Worm (Caenorhabditis elegans) whole organism, young adult: ENCODE results near the gene R04F11.2.

Experiments used
- B0261.1 ChIP-seq: sonication (generic microtip); optimal IDR thresholded peaks from 2 replicates; lab custom pipeline; 2016; ENCODE audit warnings: mild to moderate bottlenecking, missing genetic modification characterization, moderate library complexity, missing compliant biosample characterization
- B0336.3 ChIP-seq: fragments of 200-800 bp; sonication (Bioruptor generic); IDR thresholded peaks from 2 replicates; pipeline ENCODE4 v1.3.6; 2022; ENCODE audit warnings: missing genetic modification characterization, missing compliant biosample characterization
- F22D6.2 ChIP-seq: sonication (generic microtip); optimal IDR thresholded peaks from 2 replicates; lab custom pipeline; 2016; ENCODE audit warnings: mild to moderate bottlenecking, missing genetic modification characterization, missing compliant biosample characterization
- F57C9.4 ChIP-seq: sonication (generic microtip); optimal IDR thresholded peaks from 2 replicates; lab custom pipeline; 2017; ENCODE audit warnings: mild to moderate bottlenecking, missing genetic modification characterization, missing compliant biosample characterization
- K12H6.12 ChIP-seq: fragments of 200-800 bp; sonication (Bioruptor generic); optimal IDR thresholded peaks from 2 replicates; lab custom pipeline; 2018; ENCODE audit warnings: mild to moderate bottlenecking, missing genetic modification characterization, missing compliant biosample characterization
- T07F8.4 ChIP-seq: sonication (generic microtip); optimal IDR thresholded peaks from 2 replicates; lab custom pipeline; 2016; ENCODE audit warnings: mild to moderate bottlenecking, missing genetic modification characterization, moderate library complexity, missing compliant biosample characterization
- Y53F4B.3 ChIP-seq: fragments of 200-800 bp; sonication (Bioruptor generic); IDR thresholded peaks from 2 replicates; pipeline ENCODE4 v1.3.6; 2022; ENCODE audit warnings: missing genetic modification reagents, missing genetic modification characterization, missing compliant biosample characterization
- Y53G8AR.9 ChIP-seq: fragments of 200-800 bp; sonication (Bioruptor generic); conservative IDR thresholded peaks from 2 replicates; pipeline ENCODE4 v1.3.6; 2022; ENCODE audit warnings: missing genetic modification reagents, missing genetic modification characterization, missing compliant biosample characterization
- Y56A3A.18 ChIP-seq: fragments of 200-800 bp; sonication (Bioruptor generic); IDR thresholded peaks from 2 replicates; pipeline ENCODE4 v1.3.6; 2022; ENCODE audit warnings: missing genetic modification reagents, missing genetic modification characterization, missing compliant biosample characterization
- Y67H2A.10 ChIP-seq: fragments of 200-800 bp; sonication (Bioruptor generic); conservative IDR thresholded peaks from 2 replicates; pipeline ENCODE4 v1.3.6; 2022; ENCODE audit warnings: missing genetic modification reagents, missing genetic modification characterization, missing compliant biosample characterization
- Y79H2A.3 ChIP-seq: fragments of 200-800 bp; sonication (Bioruptor generic); conservative IDR thresholded peaks from 2 replicates; pipeline ENCODE4 v1.3.6; 2022; ENCODE audit warnings: missing genetic modification reagents, missing genetic modification characterization, missing compliant biosample characterization
- aptf-2 ChIP-seq: fragments of 200-800 bp; sonication (Bioruptor generic); conservative IDR thresholded peaks from 2 replicates; pipeline ENCODE4 v1.3.6; 2022; ENCODE audit warnings: missing genetic modification reagents, missing genetic modification characterization, missing compliant biosample characterization
- athp-1 ChIP-seq: sonication (generic microtip); optimal IDR thresholded peaks from 2 replicates; lab custom pipeline; 2017; ENCODE audit warnings: mild to moderate bottlenecking, missing genetic modification characterization, missing compliant biosample characterization
- attf-3 ChIP-seq: fragments of 200-800 bp; sonication (Bioruptor generic); conservative IDR thresholded peaks from 2 replicates; pipeline ENCODE4 v1.3.6; 2022; ENCODE audit warnings: missing genetic modification reagents, missing genetic modification characterization, missing compliant biosample characterization
- attf-5 ChIP-seq: fragments of 200-800 bp; sonication (Bioruptor generic); optimal IDR thresholded peaks from 2 replicates; lab custom pipeline; 2018; ENCODE audit warnings: mild to moderate bottlenecking, missing genetic modification characterization, missing compliant biosample characterization
- attf-6 ChIP-seq: fragments of 200-800 bp; sonication (Bioruptor generic); IDR thresholded peaks from 2 replicates; pipeline ENCODE4 v1.3.6; 2022; ENCODE audit warnings: missing genetic modification reagents, missing genetic modification characterization, missing compliant biosample characterization
- bed-1 ChIP-seq: fragments of 200-800 bp; sonication (Bioruptor generic); IDR thresholded peaks from 2 replicates; pipeline ENCODE4 v1.3.6; 2022; ENCODE audit warnings: missing genetic modification reagents, missing genetic modification characterization, missing compliant biosample characterization
- ceh-27 ChIP-seq: fragments of 200-800 bp; sonication (Bioruptor generic); optimal IDR thresholded peaks from 2 replicates; lab custom pipeline; 2018; ENCODE audit warnings: mild to moderate bottlenecking, missing genetic modification characterization, moderate library complexity, missing compliant biosample characterization
- ceh-58 ChIP-seq: fragments of 200-800 bp; sonication (Bioruptor generic); IDR thresholded peaks from 2 replicates; pipeline ENCODE4 v1.3.6; 2022; ENCODE audit warnings: missing genetic modification characterization, missing compliant biosample characterization
- ceh-91 ChIP-seq: fragments of 200-800 bp; sonication (Bioruptor generic); IDR thresholded peaks from 2 replicates; pipeline ENCODE4 v1.3.6; 2022; ENCODE audit warnings: missing genetic modification reagents, missing genetic modification characterization, missing compliant biosample characterization
- die-1 ChIP-seq: sonication (generic microtip); optimal IDR thresholded peaks from 2 replicates; lab custom pipeline; 2016; ENCODE audit warnings: missing genotype, mild to moderate bottlenecking, missing genetic modification characterization, missing compliant biosample characterization
- dpl-1 ChIP-seq: fragments of 150-350 bp; optimal IDR thresholded peaks from 2 replicates; lab custom pipeline; 2014; ENCODE audit warnings: missing biosample characterization, missing genetic modification reagents, missing genetic modification characterization
- efl-1 ChIP-seq: fragments of 150-350 bp; optimal IDR thresholded peaks from 2 replicates; lab custom pipeline; 2014; ENCODE audit warnings: missing biosample characterization, missing genetic modification reagents, missing genetic modification characterization
- egl-44 ChIP-seq: fragments of 200-800 bp; sonication (Bioruptor generic); IDR thresholded peaks from 2 replicates; pipeline ENCODE4 v1.3.6; 2022; ENCODE audit warnings: missing genetic modification reagents, missing genetic modification characterization, missing compliant biosample characterization
- fkh-3 ChIP-seq: sonication (generic microtip); optimal IDR thresholded peaks from 2 replicates; lab custom pipeline; 2016; ENCODE audit warnings: mild to moderate bottlenecking, missing genetic modification characterization, missing compliant biosample characterization
- hrde-1 ChIP-seq: sonication (generic microtip); optimal IDR thresholded peaks from 2 replicates; lab custom pipeline; 2016; ENCODE audit warnings: missing genetic modification characterization, mild to moderate bottlenecking, missing compliant biosample characterization, moderate library complexity, missing genotype, missing genetic modification reagents, borderline replicate concordance
- let-607 ChIP-seq, 2 experiments: fragments of 200-800 bp in 1 of 2; sonication (Bioruptor generic) in 1 of 2; sonication (generic microtip) in 1 of 2; optimal IDR thresholded peaks; 2 replicates each; lab custom pipeline; 2016 to 2018; ENCODE audit warnings: mild to moderate bottlenecking in 2 of 2, missing compliant biosample characterization in 2 of 2, missing genetic modification characterization in 2 of 2, moderate library complexity in 2 of 2, missing genotype in 1 of 2
- lin-35 ChIP-seq, 3 experiments: fragments of 150-350 bp in 2 of 3; sonication (generic microtip) in 1 of 3; optimal IDR thresholded peaks; 2 replicates each; lab custom pipeline; 2014 to 2018; ENCODE audit warnings: missing biosample characterization in 3 of 3, missing genetic modification characterization in 3 of 3, missing genetic modification reagents in 3 of 3
- lin-40 ChIP-seq: sonication (generic microtip); optimal IDR thresholded peaks from 2 replicates; lab custom pipeline; 2016; ENCODE audit warnings: missing genetic modification characterization, mild to moderate bottlenecking, missing compliant biosample characterization, missing genotype, missing genetic modification reagents
- lin-54 ChIP-seq: fragments of 200-800 bp; sonication (Bioruptor generic); optimal IDR thresholded peaks from 2 replicates; lab custom pipeline; 2018; ENCODE audit warnings: mild to moderate bottlenecking, missing genetic modification characterization, missing compliant biosample characterization
- lir-1 ChIP-seq: fragments of 200-800 bp; sonication (Bioruptor generic); conservative IDR thresholded peaks from 2 replicates; pipeline ENCODE4 v1.3.6; 2022; ENCODE audit warnings: missing genetic modification reagents, missing genetic modification characterization, missing compliant biosample characterization
- lsy-27 ChIP-seq: sonication (generic microtip); optimal IDR thresholded peaks from 2 replicates; lab custom pipeline; 2017; ENCODE audit warnings: missing genetic modification characterization, mild to moderate bottlenecking, missing compliant biosample characterization, antibody characterized with exemption, missing genotype, borderline replicate concordance; ENCODE audit not compliant: insufficient read depth
- madf-3 ChIP-seq: fragments of 200-800 bp; sonication (Bioruptor generic); IDR thresholded peaks from 2 replicates; pipeline ENCODE4 v1.3.6; 2022; ENCODE audit warnings: missing genetic modification reagents, missing genetic modification characterization, missing compliant biosample characterization
- madf-6 ChIP-seq: fragments of 200-800 bp; sonication (Bioruptor generic); IDR thresholded peaks from 2 replicates; pipeline ENCODE4 v1.3.6; 2022; ENCODE audit warnings: missing genetic modification reagents, missing genetic modification characterization, missing compliant biosample characterization
- madf-8 ChIP-seq: fragments of 200-800 bp; sonication (Bioruptor generic); conservative IDR thresholded peaks from 2 replicates; pipeline ENCODE4 v1.3.6; 2022; ENCODE audit warnings: missing genetic modification reagents, missing genetic modification characterization, missing compliant biosample characterization
- mcd-1 ChIP-seq: fragments of 200-800 bp; sonication (Bioruptor generic); IDR thresholded peaks from 2 replicates; pipeline ENCODE4 v1.3.6; 2022; ENCODE audit warnings: missing genetic modification reagents, missing genetic modification characterization, missing compliant biosample characterization
- mes-4 ChIP-seq: sonication (generic microtip); optimal IDR thresholded peaks from 2 replicates; lab custom pipeline; 2016; ENCODE audit warnings: missing genotype, missing genetic modification characterization, missing compliant biosample characterization
- mxl-1 ChIP-seq: sonication (generic microtip); optimal IDR thresholded peaks from 2 replicates; lab custom pipeline; 2016; ENCODE audit warnings: missing genetic modification characterization, missing compliant biosample characterization
- nfya-2 ChIP-seq: fragments of 200-800 bp; sonication (Bioruptor generic); IDR thresholded peaks from 2 replicates; pipeline ENCODE4 v1.3.6; 2022; ENCODE audit warnings: missing genetic modification reagents, missing genetic modification characterization, missing compliant biosample characterization
- nhr-80 ChIP-seq: sonication (generic microtip); optimal IDR thresholded peaks from 2 replicates; lab custom pipeline; 2016; ENCODE audit warnings: missing genetic modification characterization, missing compliant biosample characterization
- pbrm-1 ChIP-seq: fragments of 200-800 bp; sonication (Bioruptor generic); IDR thresholded peaks from 2 replicates; pipeline ENCODE4 v1.3.6; 2022; ENCODE audit warnings: missing genetic modification reagents, missing genetic modification characterization, missing compliant biosample characterization
- repo-1 ChIP-seq: sonication (generic microtip); optimal IDR thresholded peaks from 2 replicates; lab custom pipeline; 2017; ENCODE audit warnings: mild to moderate bottlenecking, missing genetic modification characterization, missing compliant biosample characterization
- tbx-9 ChIP-seq: sonication (generic microtip); optimal IDR thresholded peaks from 2 replicates; lab custom pipeline; 2016; ENCODE audit warnings: borderline replicate concordance, missing genetic modification characterization, inconsistent platforms, missing compliant biosample characterization
- tlf-1 ChIP-seq: fragments of 200-800 bp; sonication (Bioruptor generic); optimal IDR thresholded peaks from 2 replicates; lab custom pipeline; 2018; ENCODE audit warnings: mild to moderate bottlenecking, missing genetic modification characterization, missing compliant biosample characterization
- unc-130 ChIP-seq: sonication (generic microtip); optimal IDR thresholded peaks from 2 replicates; lab custom pipeline; 2016; ENCODE audit warnings: missing genetic modification reagents, missing genetic modification characterization, missing compliant biosample characterization
- unc-62 ChIP-seq: fragments of 150-350 bp; optimal IDR thresholded peaks from 2 replicates; lab custom pipeline; 2014; ENCODE audit warnings: missing biosample characterization, missing genetic modification reagents, missing genetic modification characterization
- zim-3 ChIP-seq: sonication (generic microtip); optimal IDR thresholded peaks from 2 replicates; lab custom pipeline; 2017; ENCODE audit warnings: mild to moderate bottlenecking, missing genetic modification characterization, moderate library complexity, missing compliant biosample characterization
- ztf-28 ChIP-seq: fragments of 200-800 bp; sonication (Bioruptor generic); IDR thresholded peaks from 2 replicates; pipeline ENCODE4 v1.3.6; 2022; ENCODE audit warnings: missing genetic modification reagents, missing genetic modification characterization, missing compliant biosample characterization

R04F11.2 gene

DNA sequence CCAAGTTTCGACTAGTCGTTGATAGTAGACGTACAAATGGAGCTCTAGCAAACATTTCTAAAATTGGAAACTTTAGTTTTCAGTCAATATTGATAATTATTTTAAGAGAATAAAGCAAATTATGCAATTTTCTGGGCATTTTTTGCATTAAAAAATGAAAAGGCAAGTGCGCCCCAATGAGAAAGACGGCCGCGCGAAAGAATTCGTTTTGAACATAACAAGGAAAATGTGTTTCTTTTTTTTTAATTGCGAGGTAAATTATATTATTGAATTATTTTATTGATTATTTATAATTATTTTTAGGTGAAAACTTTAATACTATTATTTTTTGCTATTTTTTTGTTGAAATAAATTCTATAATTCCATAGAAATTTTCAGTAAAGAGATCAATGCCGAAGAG, 46.7 kb upstream of the R04F11.2 start, which contains the start of the genes tsfm-1 and capg-2:
TSS of gene tsfm-1 (minus strand) at position 57 of the 400 bp plus-strand sequence.
TSS of gene capg-2 (plus strand) at position 379 of the 400 bp plus-strand sequence.
- no peak for TF ChIP-seq Y53G8AR.9 (GFP tag; lab: Robert Waterston, UW)
- no peak for TF ChIP-seq fkh-3
- peak; percentile 21 for TF ChIP-seq dpl-1
- peak; percentile 61; the same call in 1 of the 2 replicates for TF ChIP-seq mcd-1 (GFP tag; lab: Robert Waterston, UW)
- no peak for TF ChIP-seq Y53F4B.3 (GFP tag; lab: Robert Waterston, UW)
- no peak for TF ChIP-seq nhr-80 (tag; lab: Kevin White, UChicago)
- TF ChIP-seq zim-3 (tag; lab: Kevin White, UChicago) = no peak
- TF ChIP-seq K12H6.12 (tag; lab: Kevin White, UChicago) = no peak
- no peak for TF ChIP-seq mxl-1 (tag; lab: Kevin White, UChicago)
- no peak for TF ChIP-seq lin-54 (GFP tag; lab: Kevin White, UChicago)
- TF ChIP-seq ceh-91 = no peak
- no peak for TF ChIP-seq mes-4 (tag; lab: Kevin White, UChicago)
- TF ChIP-seq madf-6 (GFP tag; lab: Robert Waterston, UW) = 0 out of 2 replicates have a peak, but pooled peaks have one; percentile 19
- no peak for TF ChIP-seq T07F8.4 (tag; lab: Kevin White, UChicago)
- TF ChIP-seq efl-1 = peak; percentile 67
- TF ChIP-seq lsy-27 (tag; lab: Kevin White, UChicago) = no peak
- no peak for TF ChIP-seq attf-5 (GFP tag; lab: Kevin White, UChicago)
- TF ChIP-seq tlf-1 (GFP tag; lab: Kevin White, UChicago) = no peak
- no peak for TF ChIP-seq unc-62 (GFP tag; lab: Kevin White, UChicago)
- TF ChIP-seq lin-40 (tag; lab: Kevin White, UChicago) = no peak
- TF ChIP-seq athp-1 (tag; lab: Kevin White, UChicago) = no peak
- no peak for TF ChIP-seq repo-1 (tag; lab: Kevin White, UChicago)
- TF ChIP-seq attf-3 = no peak
- no peak for TF ChIP-seq F57C9.4
- no peak for TF ChIP-seq attf-6
- TF ChIP-seq, all 124 proteins: peak for 4

DNA sequence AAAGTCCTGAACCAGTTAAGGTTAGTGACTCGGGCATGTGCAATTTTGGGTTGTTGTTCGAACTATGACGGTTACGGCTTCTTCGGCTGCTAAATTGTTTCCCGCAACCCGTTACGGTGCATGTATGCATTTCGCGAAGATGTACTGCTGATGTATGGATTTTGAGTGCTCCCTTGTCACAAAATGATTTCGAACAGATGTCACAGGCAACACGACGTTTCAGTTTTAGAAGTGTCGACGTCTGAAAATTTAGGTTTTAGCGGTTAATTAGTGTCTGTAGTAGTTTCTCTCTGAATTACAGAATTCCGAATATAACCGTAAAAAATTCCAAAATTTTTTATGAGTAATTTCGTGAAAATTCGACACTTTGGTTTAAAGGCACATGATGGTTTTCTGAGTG, 42.5 kb upstream of the R04F11.2 start:
- TF ChIP-seq egl-44 (GFP tag; lab: Robert Waterston, UW) (no peak), Y79H2A.3 (0 out of 2 replicates have a peak, but pooled peaks have one; percentile 43), B0261.1 (tag; lab: Kevin White, UChicago) (no peak), tbx-9 (tag; lab: Kevin White, UChicago) (no peak), nfya-2 (GFP tag; lab: Robert Waterston, UW) (0 out of 2 replicates have a peak, but pooled peaks have one; percentile 44), madf-3 (0 out of 2 replicates have a peak, but pooled peaks have one; percentile 44), unc-130 (no peak), bed-1 (GFP tag; lab: Robert Waterston, UW) (no peak), die-1 (tag; lab: Kevin White, UChicago) (no peak), ceh-91 (no peak), K12H6.12 (tag; lab: Kevin White, UChicago) (no peak), let-607 (tag; optimal IDR thresholded peaks at IDR 0.05; lab: Kevin White, UChicago) (no peak), Y67H2A.10 (GFP tag; lab: Robert Waterston, UW) (no peak), lir-1 (GFP tag; lab: Robert Waterston, UW) (no peak), Y56A3A.18 (GFP tag; lab: Robert Waterston, UW) (no peak), ztf-28 (0 out of 2 replicates have a peak, but pooled peaks have one; percentile 9), madf-8 (no peak), mes-4 (tag; lab: Kevin White, UChicago) (no peak), ceh-58 (GFP tag; lab: Robert Waterston, UW) (no peak), pbrm-1 (GFP tag; lab: Robert Waterston, UW) (no peak), hrde-1 (tag; lab: Kevin White, UChicago) (peak; percentile 67), attf-3 (0 out of 2 replicates have a peak, but pooled peaks have one; percentile 20), F22D6.2 (tag; lab: Kevin White, UChicago) (no peak), B0336.3 (GFP tag; lab: Robert Waterston, UW) (no peak), aptf-2 (GFP tag; lab: Robert Waterston, UW) (no peak), lin-35 (GFP tag; optimal IDR thresholded peaks at IDR 0.05; lab: Kevin White, UChicago) (peak in 1 of 3 experiments; percentile 4), ceh-27 (GFP tag; lab: Kevin White, UChicago) (no peak)
